Fruit fly (Drosophila melanogaster): Measurements from ENCODE around the gene CG15044.
A peak's percentile ranks its signal among the peaks of the same experiment; 100 is the strongest.

CG15044 gene

DNA sequence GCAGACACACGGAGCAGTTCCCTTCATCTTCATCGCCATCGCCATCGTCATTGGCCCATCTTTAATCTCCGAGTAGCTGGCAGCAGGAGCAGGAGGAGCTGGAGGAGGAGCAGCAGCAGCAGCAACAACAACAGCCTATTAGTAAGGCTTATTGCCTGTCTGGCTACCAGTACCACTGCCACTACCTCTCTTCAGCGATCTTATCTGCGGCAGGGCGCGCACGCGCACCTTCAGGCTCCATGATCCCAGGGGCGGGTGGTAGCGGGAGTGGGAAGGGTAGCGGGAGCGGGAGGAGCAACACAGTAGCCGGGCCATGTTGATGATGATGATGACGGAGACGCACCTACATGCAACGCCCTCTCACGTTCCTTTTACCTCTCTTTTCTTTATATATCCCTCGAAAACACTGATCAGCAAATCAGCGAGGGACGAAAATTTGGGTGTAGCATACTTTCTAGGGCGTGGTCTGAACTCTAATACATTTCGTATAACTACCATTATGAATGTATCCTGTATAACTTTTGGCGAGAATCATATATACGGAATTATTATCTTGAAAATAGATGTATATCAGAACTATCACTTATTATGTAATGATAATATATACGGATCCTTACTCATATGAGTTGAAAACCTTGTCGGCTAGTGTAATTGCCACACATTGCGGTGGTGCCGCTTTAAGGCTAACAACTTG lies 45.4 kb upstream of the CG15044 start:
- TF ChIP-seq Jra (GFP tag; optimal IDR thresholded peaks at IDR 0.05): no peak
- TF ChIP-seq Hnf4 (GFP tag; optimal IDR thresholded peaks at IDR 0.05): no peak
- TF ChIP-seq Hr78 (GFP tag; optimal IDR thresholded peaks at IDR 0.05): no peak
- peak; percentile 41 for TF ChIP-seq HLH106 (tag; optimal IDR thresholded peaks at IDR 0.05)
- TF ChIP-seq sage (GFP tag; optimal IDR thresholded peaks at IDR 0.05): no peak
- TF ChIP-seq Sp1 (GFP tag; optimal IDR thresholded peaks at IDR 0.05): peak; percentile 22
- no peak for TF ChIP-seq Rel (GFP tag; optimal IDR thresholded peaks at IDR 0.05)
- TF ChIP-seq Rel (tag; optimal IDR thresholded peaks at IDR 0.05): no peak
- no peak for TF ChIP-seq lola (GFP tag; optimal IDR thresholded peaks at IDR 0.05)
- peak; percentile 14 for TF ChIP-seq fru (GFP tag; optimal IDR thresholded peaks at IDR 0.05)
- TF ChIP-seq psq (GFP tag; optimal IDR thresholded peaks at IDR 0.05): peak; percentile 37
- no peak for TF ChIP-seq dmrt93B (GFP tag; optimal IDR thresholded peaks at IDR 0.05)
- no peak for TF ChIP-seq br (GFP tag; optimal IDR thresholded peaks at IDR 0.05)
- peak; percentile 34 for TF ChIP-seq woc (GFP tag; optimal IDR thresholded peaks at IDR 0.05)

DNA sequence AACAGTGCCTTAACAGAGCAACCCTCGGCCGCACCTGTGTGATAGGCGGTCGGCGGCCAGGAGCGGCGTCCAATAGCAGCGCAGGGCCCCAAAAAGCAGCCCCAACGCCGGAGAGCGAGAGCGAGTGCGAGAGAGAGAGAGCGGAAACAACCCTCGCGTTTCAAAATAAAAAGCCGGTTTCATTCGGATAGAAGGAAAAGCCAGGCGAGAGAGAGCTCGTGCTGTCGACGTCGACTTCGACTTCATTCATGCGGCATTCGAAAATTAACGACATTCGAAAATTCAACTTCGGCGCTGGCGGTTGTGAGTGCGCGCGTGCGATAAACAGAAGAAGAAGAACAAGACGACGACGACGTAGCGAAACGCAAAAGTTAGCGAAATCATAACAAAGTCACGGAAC lies 42.6 kb upstream of the CG15044 start:
- no peak for TF ChIP-seq Jra (GFP tag; optimal IDR thresholded peaks at IDR 0.05)
- peak; percentile 50 for TF ChIP-seq Vsx2 (GFP tag; optimal IDR thresholded peaks at IDR 0.05; ENCODE audit: partially characterized antibody)
- no peak for TF ChIP-seq CG32264 (GFP tag; optimal IDR thresholded peaks at IDR 0.05)
- TF ChIP-seq br (GFP tag; optimal IDR thresholded peaks at IDR 0.05): no peak
- TF ChIP-seq Hnf4 (GFP tag; optimal IDR thresholded peaks at IDR 0.05): no peak
- TF ChIP-seq sage (GFP tag; optimal IDR thresholded peaks at IDR 0.05): no peak
- TF ChIP-seq Dfd (GFP tag; optimal IDR thresholded peaks at IDR 0.05): no peak
- TF ChIP-seq dsf (GFP tag; optimal IDR thresholded peaks at IDR 0.05; ENCODE audit: borderline replicate concordance): no peak
- no peak for TF ChIP-seq CrebA (GFP tag; optimal IDR thresholded peaks at IDR 0.05; ENCODE audit: borderline replicate concordance)
- no peak for TF ChIP-seq Sp1 (GFP tag; optimal IDR thresholded peaks at IDR 0.05)
- TF ChIP-seq psq (GFP tag; optimal IDR thresholded peaks at IDR 0.05): no peak
- no peak for TF ChIP-seq tai (GFP tag; optimal IDR thresholded peaks at IDR 0.05)
- peak; percentile 84 for TF ChIP-seq Dif (GFP tag; optimal IDR thresholded peaks at IDR 0.05; ENCODE audit: partially characterized antibody)
- TF ChIP-seq dl (GFP tag; optimal IDR thresholded peaks at IDR 0.05; ENCODE audit: insufficient read depth in 1 of 2, partially characterized antibody in 2 of 2): peak; percentile 63 to 72

DNA sequence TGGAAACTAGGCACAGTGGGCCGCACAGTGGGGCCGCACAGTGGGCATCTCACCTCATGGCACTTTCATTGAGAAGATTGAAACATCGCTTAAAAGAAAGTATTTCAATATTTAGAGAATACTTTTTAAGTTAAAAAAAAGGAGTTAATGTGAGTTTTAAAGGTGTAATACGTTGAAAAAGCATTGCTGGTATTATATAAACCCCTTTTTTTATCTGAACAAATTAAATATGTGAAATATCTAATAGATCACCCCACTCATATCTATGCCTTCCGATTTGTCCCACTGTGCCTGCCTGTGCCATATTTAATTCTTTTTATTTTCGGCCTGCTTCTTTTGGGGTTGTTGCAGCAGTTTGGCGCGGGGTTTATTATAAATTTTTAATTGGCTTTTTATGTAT lies 41.5 kb upstream of the CG15044 start:
- no peak for TF ChIP-seq Dfd (GFP tag; optimal IDR thresholded peaks at IDR 0.05)
- no peak for TF ChIP-seq usp (GFP tag; optimal IDR thresholded peaks at IDR 0.05)
- no peak for TF ChIP-seq dmrt93B (GFP tag; optimal IDR thresholded peaks at IDR 0.05)
- TF ChIP-seq brk (GFP tag; optimal IDR thresholded peaks at IDR 0.05): no peak
- peak; percentile 40 for TF ChIP-seq rgr (GFP tag; optimal IDR thresholded peaks at IDR 0.05)
- TF ChIP-seq CG32264 (GFP tag; optimal IDR thresholded peaks at IDR 0.05): no peak
- no peak for TF ChIP-seq Jra (GFP tag; optimal IDR thresholded peaks at IDR 0.05)
- no peak for TF ChIP-seq Hr83 (GFP tag; optimal IDR thresholded peaks at IDR 0.05; ENCODE audit: poor library complexity, severe bottlenecking)
- TF ChIP-seq dsf (GFP tag; optimal IDR thresholded peaks at IDR 0.05; ENCODE audit: borderline replicate concordance): no peak
- TF ChIP-seq pan (optimal IDR thresholded peaks at IDR 0.05): no peak
- TF ChIP-seq GATAd (GFP tag; optimal IDR thresholded peaks at IDR 0.05): no peak
- TF ChIP-seq Mio (GFP tag; optimal IDR thresholded peaks at IDR 0.05): no peak
- no peak for TF ChIP-seq tai (GFP tag; optimal IDR thresholded peaks at IDR 0.05)
- TF ChIP-seq foxo (GFP tag; optimal IDR thresholded peaks at IDR 0.05): peak in 1 of 2 experiments; percentile 31
- no peak for TF ChIP-seq N (GFP tag; optimal IDR thresholded peaks at IDR 0.05)
- TF ChIP-seq Sp1 (GFP tag; optimal IDR thresholded peaks at IDR 0.05): peak; percentile 28
- TF ChIP-seq Abd-B (GFP tag; optimal IDR thresholded peaks at IDR 0.05): no peak
- TF ChIP-seq dl (GFP tag; optimal IDR thresholded peaks at IDR 0.05; ENCODE audit: insufficient read depth in 1 of 2, partially characterized antibody in 2 of 2): no peak
- TF ChIP-seq Dif (GFP tag; optimal IDR thresholded peaks at IDR 0.05; ENCODE audit: partially characterized antibody): no peak
- TF ChIP-seq ey (GFP tag; optimal IDR thresholded peaks at IDR 0.05): peak; percentile 32
- no peak for TF ChIP-seq CrebA (GFP tag; optimal IDR thresholded peaks at IDR 0.05; ENCODE audit: borderline replicate concordance)
- no peak for TF ChIP-seq Myc (optimal IDR thresholded peaks at IDR 0.05)
- no peak for TF ChIP-seq jim (GFP tag; optimal IDR thresholded peaks at IDR 0.05)
- TF ChIP-seq OdsH (GFP tag; optimal IDR thresholded peaks at IDR 0.05): peak; percentile 20
- TF ChIP-seq Hnf4 (GFP tag; optimal IDR thresholded peaks at IDR 0.05): no peak
- TF ChIP-seq br (GFP tag; optimal IDR thresholded peaks at IDR 0.05): no peak
- no peak for TF ChIP-seq Rel (GFP tag; optimal IDR thresholded peaks at IDR 0.05)
- no peak for TF ChIP-seq Rel (tag; optimal IDR thresholded peaks at IDR 0.05)
- no peak for TF ChIP-seq Hr78 (GFP tag; optimal IDR thresholded peaks at IDR 0.05)
- no peak for TF ChIP-seq sage (GFP tag; optimal IDR thresholded peaks at IDR 0.05)
- TF ChIP-seq fru (GFP tag; optimal IDR thresholded peaks at IDR 0.05): peak; percentile 31
- TF ChIP-seq h (GFP tag; optimal IDR thresholded peaks at IDR 0.05): peak; percentile 15
- peak; percentile 2 for TF ChIP-seq psq (GFP tag; optimal IDR thresholded peaks at IDR 0.05)
- no peak for TF ChIP-seq Vsx2 (GFP tag; optimal IDR thresholded peaks at IDR 0.05; ENCODE audit: partially characterized antibody)
- TF ChIP-seq lola (GFP tag; optimal IDR thresholded peaks at IDR 0.05): no peak
- TF ChIP-seq sv (GFP tag; optimal IDR thresholded peaks at IDR 0.05): no peak
- peak; percentile 19 for TF ChIP-seq HLH106 (tag; optimal IDR thresholded peaks at IDR 0.05)
- no peak for TF ChIP-seq woc (GFP tag; optimal IDR thresholded peaks at IDR 0.05)
- no peak for TF ChIP-seq CG9705 (GFP tag; optimal IDR thresholded peaks at IDR 0.05)

All from whole organism, wandering third instar larva.